Fruit fly (Drosophila melanogaster): ENCODE measurements around the gene CG7655.

dm6 chr3R:17711646-17711975 lies 29.1 kb downstream of the CG7655 start:
- TF ChIP-seq gl (tag; optimal IDR thresholded peaks at IDR 0.05) (no peak), Snoo (tag; optimal IDR thresholded peaks at IDR 0.05) (no peak), fd96Ca (GFP tag; IDR thresholded peaks at IDR 0.05) (no peak), Pif1A (GFP tag; optimal IDR thresholded peaks at IDR 0.05) (no peak), D1 (tag; optimal IDR thresholded peaks at IDR 0.05) (no peak), CG17806 (tag; optimal IDR thresholded peaks at IDR 0.05) (no peak), Ets98B (GFP tag; IDR thresholded peaks at IDR 0.05) (no peak), CG4496 (GFP tag; IDR thresholded peaks at IDR 0.05) (no peak), CG32121 (GFP tag; IDR thresholded peaks at IDR 0.05) (no peak)
